Fruit fly (Drosophila melanogaster): ENCODE data around the gene CG8562.

The CG8562 gene

DNA sequence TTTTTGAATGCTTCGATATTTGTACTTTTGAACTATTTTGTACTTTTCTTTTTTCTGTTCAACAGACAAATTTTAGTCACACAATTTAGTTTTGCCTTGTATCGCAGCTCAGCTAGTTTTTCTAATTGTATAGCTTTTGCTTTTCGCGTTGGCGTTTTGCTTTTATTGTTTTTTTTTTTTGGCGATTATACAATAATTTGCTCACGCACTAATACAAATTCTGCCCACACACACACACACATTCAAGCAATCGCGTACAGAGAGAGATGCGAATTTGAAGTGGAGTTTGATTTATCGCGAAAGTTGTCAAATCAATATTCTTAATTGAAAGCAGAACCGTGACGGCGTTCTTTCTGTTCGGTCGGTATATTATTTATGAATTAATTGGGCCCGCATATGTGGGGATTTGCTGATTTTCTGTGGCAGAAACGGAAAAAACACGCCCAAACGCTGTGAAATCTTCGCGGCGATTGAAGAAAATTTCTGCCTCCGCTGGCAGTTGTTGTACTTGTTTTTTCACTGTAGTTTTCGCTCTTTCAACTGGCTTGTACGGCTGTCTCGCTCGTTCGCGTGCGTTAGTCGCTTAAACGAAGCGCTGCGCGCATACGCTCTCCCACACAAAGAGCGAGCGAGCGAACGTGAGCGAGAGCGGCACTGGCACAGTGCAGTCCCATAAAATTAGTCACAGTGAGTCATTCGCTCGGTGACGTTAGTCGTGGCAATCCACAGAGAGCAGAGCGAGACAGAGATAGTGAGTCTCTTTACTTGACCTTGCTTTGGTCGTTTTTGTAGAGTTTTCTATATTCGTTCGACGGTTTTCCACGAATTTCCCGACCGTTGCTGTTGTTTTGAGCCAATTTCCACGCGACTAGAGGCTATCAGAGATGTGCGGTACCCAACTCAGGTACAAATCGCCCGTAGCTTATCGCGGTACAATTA is 36.9 kb downstream of the CG8562 start, which contains the start of gene Rac2:
Gene Rac2 (minus strand): TSS at position 476 of the 939 bp plus-strand sequence.
- TF ChIP-seq CG17801 (GFP tag; optimal IDR thresholded peaks at IDR 0.05; ENCODE audit: partially characterized antibody) = peak; percentile 46

dm6 chr3L:7437366-7437765 is 39.3 kb downstream of the CG8562 start, which contains the start of gene CG14835:
CG14835 (minus strand) TSS chr3L:7437466.
- TF ChIP-seq CG17801 (GFP tag; optimal IDR thresholded peaks at IDR 0.05; ENCODE audit: partially characterized antibody) = no peak

- no peak for TF ChIP-seq CG17801 (GFP tag; optimal IDR thresholded peaks at IDR 0.05; ENCODE audit: partially characterized antibody)
Observed at dm6 chr3L:7439305-7439704, 41.2 kb downstream of the CG8562 start, which contains the start of gene sphinx1. sphinx1 (minus strand) TSS chr3L:7439405.

dm6 chr3L:7440633-7441032 is 42.5 kb downstream of the CG8562 start, which contains the start of gene sphinx2:
sphinx2 (minus strand) TSS chr3L:7440733.
- no peak for TF ChIP-seq CG17801 (GFP tag; optimal IDR thresholded peaks at IDR 0.05; ENCODE audit: partially characterized antibody)

DNA sequence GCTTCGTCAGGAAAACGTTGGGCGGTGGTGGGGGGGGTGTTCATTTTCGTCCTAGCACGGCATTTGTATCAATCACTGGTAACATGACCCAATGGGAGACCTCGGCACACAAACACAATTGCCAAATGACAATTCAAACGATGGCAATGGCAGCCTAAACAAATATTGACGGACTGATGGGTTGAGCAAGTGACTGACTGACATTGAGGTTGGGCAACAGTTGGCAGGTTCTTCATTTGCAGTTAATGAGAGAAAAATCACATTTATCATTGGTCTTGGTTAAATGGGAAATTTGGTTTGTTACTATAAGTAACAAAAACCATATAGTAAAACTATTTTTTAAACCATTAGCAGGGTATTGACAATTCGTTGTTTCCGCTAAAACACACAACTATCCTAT is 51.0 kb downstream of the CG8562 start:
- no peak for TF ChIP-seq CG17801 (GFP tag; optimal IDR thresholded peaks at IDR 0.05; ENCODE audit: partially characterized antibody)

Data from ovary, adult (tissue).